3 fruit fly cellular contexts compared by ENCODE assay signal in genomic region chr3L:4405922-4406321, dm6.
TF ChIP-seq lines count a peak whose summit lies in the region.

Gene CG15019, minus strand, starts transcription at chr3L:4406059.

- no peak for TF ChIP-seq CTCF in whole organism, embryonic (GFP tag; optimal IDR thresholded peaks at IDR 0.05; lab: Kevin White, UChicago)

TF ChIP-seq in whole organism, adult, 20 proteins besides CTCF, POLR2A, EP300 and RAD21:
- TF ChIP-seq CG1620 (GFP tag; optimal IDR thresholded peaks at IDR 0.05; lab: Kevin White, UChicago) (no peak), Mnt (GFP tag; optimal IDR thresholded peaks at IDR 0.05; lab: Kevin White, UChicago) (peak; percentile 95)

TF ChIP-seq in whole organism, embryonic, 481 proteins besides CTCF, POLR2A, EP300 and RAD21 (continues in another document):
- TF ChIP-seq sqz (GFP tag; optimal IDR thresholded peaks at IDR 0.05; lab: Kevin White, UChicago) (peak; percentile 76), CG15601 (tag; optimal IDR thresholded peaks at IDR 0.05; lab: Kevin White, UChicago) (no peak), CG10209 (GFP tag; optimal IDR thresholded peaks at IDR 0.05; lab: Kevin White, UChicago) (no peak), Dref (GFP tag; IDR thresholded peaks at IDR 0.05; lab: Robert Waterston, UW) (peak; percentile 93), B-H2 (GFP tag; optimal IDR thresholded peaks at IDR 0.05; lab: Kevin White, UChicago) (no peak), Sox102F (GFP tag; optimal IDR thresholded peaks at IDR 0.05; lab: Kevin White, UChicago) (no peak), sens (GFP tag; lab: Kevin White, UChicago) (no peak), CG13424 (tag; optimal IDR thresholded peaks at IDR 0.05; lab: Kevin White, UChicago) (no peak), kah (GFP tag; optimal IDR thresholded peaks at IDR 0.05; lab: Kevin White, UChicago) (no peak), Gsc (GFP tag; IDR thresholded peaks at IDR 0.05; lab: Robert Waterston, UW) (no peak), CG15696 (tag; optimal IDR thresholded peaks at IDR 0.05; lab: Kevin White, UChicago) (no peak), Poxn (GFP tag; IDR thresholded peaks at IDR 0.05; lab: Robert Waterston, UW) (no peak), dm (GFP tag; optimal IDR thresholded peaks at IDR 0.05; lab: Kevin White, UChicago) (peak; percentile 97), B-H1 (GFP tag; IDR thresholded peaks at IDR 0.05; lab: Robert Waterston, UW) (no peak), CG8290 (GFP tag; optimal IDR thresholded peaks at IDR 0.05; lab: Kevin White, UChicago) (no peak), CG8290 (tag; optimal IDR thresholded peaks at IDR 0.05; lab: Kevin White, UChicago) (no peak), ro (GFP tag; IDR thresholded peaks at IDR 0.05; lab: Robert Waterston, UW) (no peak), CG14441 (GFP tag; IDR thresholded peaks at IDR 0.05; lab: Robert Waterston, UW) (no peak), Dek (tag; optimal IDR thresholded peaks at IDR 0.05; lab: Kevin White, UChicago) (no peak), CG1602 (GFP tag; optimal IDR thresholded peaks at IDR 0.05; lab: Kevin White, UChicago) (no peak), Doc3 (GFP tag; IDR thresholded peaks at IDR 0.05; lab: Robert Waterston, UW; ENCODE audit: partially characterized antibody) (peak; percentile 50; the same call in 1 of the 3 replicates), CG9797 (GFP tag; optimal IDR thresholded peaks at IDR 0.05; lab: Kevin White, UChicago) (no peak), pho (GFP tag; optimal IDR thresholded peaks at IDR 0.05; lab: Kevin White, UChicago) (no peak), MTF-1 (GFP tag; optimal IDR thresholded peaks at IDR 0.05; lab: Kevin White, UChicago; ENCODE audit: borderline replicate concordance) (no peak), CG9817 (tag; optimal IDR thresholded peaks at IDR 0.05; lab: Kevin White, UChicago) (no peak), maf-S (GFP tag; optimal IDR thresholded peaks at IDR 0.05; lab: Kevin White, UChicago) (no peak), CG7839 (tag; optimal IDR thresholded peaks at IDR 0.05; lab: Kevin White, UChicago) (no peak), Hr78 (GFP tag; optimal IDR thresholded peaks at IDR 0.05; lab: Kevin White, UChicago) (peak in 1 of 2 experiments; percentile 60), pita (GFP tag; optimal IDR thresholded peaks at IDR 0.05; lab: Kevin White, UChicago) (no peak), CG13775 (GFP tag; optimal IDR thresholded peaks at IDR 0.05; lab: Kevin White, UChicago) (no peak), lov (optimal IDR thresholded peaks at IDR 0.05; lab: Kevin White, UChicago) (no peak), lov (GFP tag; IDR thresholded peaks at IDR 0.05; lab: Robert Waterston, UW) (no peak), CG10543 (GFP tag; optimal IDR thresholded peaks at IDR 0.05; lab: Kevin White, UChicago) (no peak), CG5245 (GFP tag; optimal IDR thresholded peaks at IDR 0.05; lab: Kevin White, UChicago) (no peak), Sry-δ (GFP tag; optimal IDR thresholded peaks at IDR 0.05; lab: Kevin White, UChicago) (peak; percentile 78), p53 (GFP tag; optimal IDR thresholded peaks at IDR 0.05; lab: Kevin White, UChicago) (no peak), CG4617 (GFP tag; optimal IDR thresholded peaks at IDR 0.05; lab: Kevin White, UChicago; ENCODE audit: borderline replicate concordance) (no peak), mam (GFP tag; optimal IDR thresholded peaks at IDR 0.05; lab: Kevin White, UChicago) (no peak), gt (GFP tag; IDR thresholded peaks at IDR 0.05; lab: Robert Waterston, UW) (no peak), sisA (GFP tag; IDR thresholded peaks at IDR 0.05; lab: Robert Waterston, UW) (no peak), YL-1 (GFP tag; optimal IDR thresholded peaks at IDR 0.05; lab: Kevin White, UChicago) (peak; percentile 64), stwl (tag; optimal IDR thresholded peaks at IDR 0.05; lab: Kevin White, UChicago) (peak; percentile 8), Atf3 (GFP tag; optimal IDR thresholded peaks at IDR 0.05; lab: Kevin White, UChicago) (no peak), CG30431 (GFP tag; optimal IDR thresholded peaks at IDR 0.05; lab: Kevin White, UChicago) (no peak), Rfx (GFP tag; IDR thresholded peaks at IDR 0.05; lab: Robert Waterston, UW) (0 out of 2 replicates have a peak, but pooled peaks have one; percentile 14), CG15479 (GFP tag; optimal IDR thresholded peaks at IDR 0.05; lab: Kevin White, UChicago) (no peak), oc (tag; optimal IDR thresholded peaks at IDR 0.05; lab: Kevin White, UChicago) (no peak)

TF ChIP-seq in whole organism, wandering third instar larva, 38 proteins besides CTCF, POLR2A, EP300 and RAD21:
- no peak for TF ChIP-seq Rel (GFP tag; optimal IDR thresholded peaks at IDR 0.05; lab: Kevin White, UChicago)
- peak; percentile 1 for TF ChIP-seq Rel (tag; optimal IDR thresholded peaks at IDR 0.05; lab: Kevin White, UChicago)
- TF ChIP-seq CrebA (GFP tag; optimal IDR thresholded peaks at IDR 0.05; lab: Kevin White, UChicago; ENCODE audit: borderline replicate concordance): no peak
- TF ChIP-seq fru (GFP tag; optimal IDR thresholded peaks at IDR 0.05; lab: Kevin White, UChicago): no peak
